Fruit fly (Drosophila melanogaster) whole organism, embryonic: Measurements from ENCODE around the gene CG5096.

Experiments
- ATbp ChIP-seq: fragments of 200-800 bp; sonication (Bioruptor generic); optimal IDR thresholded peaks from 2 replicates; lab custom pipeline; 2017; ENCODE audit warnings: missing biosample characterization, mild to moderate bottlenecking, missing genetic modification characterization, missing genetic modification reagents
- Adf1 ChIP-seq: fragments of 200-800 bp; sonication (Bioruptor generic); IDR thresholded peaks from 2 replicates; pipeline ENCODE4 v1.3.6; 2022; ENCODE audit warnings: missing biosample characterization, missing genetic modification characterization
- Blimp-1 ChIP-seq: fragments of 200-800 bp; sonication (Bioruptor generic); optimal IDR thresholded peaks from 3 replicates; lab custom pipeline; 2018; ENCODE audit warnings: missing biosample characterization, missing genetic modification characterization, mild to moderate bottlenecking, moderate library complexity, missing genetic modification reagents
- CG11560 ChIP-seq: fragments of 200-800 bp; sonication (Bioruptor generic); IDR thresholded peaks from 3 replicates; pipeline ENCODE4 v1.3.6; 2022; ENCODE audit warnings: missing biosample characterization, missing genetic modification characterization
- CG12659 ChIP-seq: fragments of 200-800 bp; sonication (Bioruptor generic); optimal IDR thresholded peaks from 3 replicates; lab custom pipeline; 2017; ENCODE audit warnings: mild to moderate bottlenecking, missing biosample characterization, missing genetic modification reagents, missing genetic modification characterization
- CG12942 ChIP-seq: fragments of 200-800 bp; sonication (Bioruptor generic); optimal IDR thresholded peaks from 3 replicates; lab custom pipeline; 2016; ENCODE audit warnings: missing biosample characterization, missing genetic modification characterization
- CG13287 ChIP-seq: fragments of 200-800 bp; sonication (Bioruptor generic); IDR thresholded peaks from 2 replicates; pipeline ENCODE4 v1.3.6; 2022; ENCODE audit warnings: missing biosample characterization, missing genetic modification characterization; ENCODE audit not compliant: partially characterized antibody
- CG14050 ChIP-seq: fragments of 200-800 bp; sonication (Bioruptor generic); IDR thresholded peaks from 3 replicates; pipeline ENCODE4 v1.3.6; 2022; ENCODE audit warnings: missing biosample characterization, missing genetic modification characterization
- CG14860 ChIP-seq: fragments of 200-800 bp; sonication (Bioruptor generic); IDR thresholded peaks from 3 replicates; pipeline ENCODE4 v1.3.6; 2022; ENCODE audit warnings: missing biosample characterization, missing genetic modification characterization; ENCODE audit not compliant: partially characterized antibody
- CG1647 ChIP-seq: fragments of 200-800 bp; sonication (Bioruptor generic); optimal IDR thresholded peaks from 3 replicates; lab custom pipeline; 2016; ENCODE audit warnings: missing biosample characterization, missing genetic modification characterization
- CG17328 ChIP-seq: fragments of 200-800 bp; sonication (Bioruptor generic); IDR thresholded peaks from 2 replicates; pipeline ENCODE4 v1.3.6; 2022; ENCODE audit warnings: missing biosample characterization, missing genetic modification characterization
- CG3163 ChIP-seq: fragments of 200-800 bp; sonication (Bioruptor generic); optimal IDR thresholded peaks from 3 replicates; lab custom pipeline; 2016; ENCODE audit warnings: missing biosample characterization, missing genetic modification characterization
- CG34224 ChIP-seq: fragments of 200-800 bp; sonication (Bioruptor generic); IDR thresholded peaks from 3 replicates; pipeline ENCODE4 v1.3.6; 2022; ENCODE audit warnings: missing biosample characterization, missing genetic modification characterization; ENCODE audit not compliant: partially characterized antibody
- CG4360 ChIP-seq: fragments of 200-800 bp; sonication (Bioruptor generic); IDR thresholded peaks from 2 replicates; pipeline ENCODE4 v1.3.6; 2022; ENCODE audit warnings: missing biosample characterization, missing genetic modification characterization
- CG4617 ChIP-seq: fragments of 200-800 bp; sonication (Bioruptor generic); optimal IDR thresholded peaks from 3 replicates; lab custom pipeline; 2016; ENCODE audit warnings: missing biosample characterization, missing genetic modification characterization, borderline replicate concordance
- CG4730 ChIP-seq: fragments of 200-800 bp; sonication (Bioruptor generic); IDR thresholded peaks from 2 replicates; pipeline ENCODE4 v1.3.6; 2022; ENCODE audit warnings: missing biosample characterization, missing genetic modification characterization
- CG6683 ChIP-seq: fragments of 200-800 bp; sonication (Bioruptor generic); optimal IDR thresholded peaks from 2 replicates; lab custom pipeline; 2017; ENCODE audit warnings: missing biosample characterization, mild to moderate bottlenecking, missing genetic modification characterization, missing genetic modification reagents
- CG7745 ChIP-seq: fragments of 200-800 bp; sonication (Bioruptor generic); optimal IDR thresholded peaks from 2 replicates; lab custom pipeline; 2018; ENCODE audit warnings: missing biosample characterization, mild to moderate bottlenecking, missing genetic modification characterization, moderate library complexity
- CG7963 ChIP-seq: fragments of 200-800 bp; sonication (Bioruptor generic); IDR thresholded peaks from 3 replicates; pipeline ENCODE4 v1.3.6; 2022; ENCODE audit warnings: missing biosample characterization, missing genetic modification characterization; ENCODE audit not compliant: partially characterized antibody
- CG8290 ChIP-seq, 3 experiments: fragments of 200-800 bp; sonication (Bioruptor generic); optimal IDR thresholded peaks; 2 replicates each; lab custom pipeline; 2016 to 2019; ENCODE audit warnings: missing biosample characterization in 3 of 3, missing genetic modification characterization in 3 of 3, mild to moderate bottlenecking in 2 of 3, moderate library complexity in 1 of 3
- CG8924 ChIP-seq: fragments of 200-800 bp; optimal IDR thresholded peaks from 3 replicates; lab custom pipeline; 2019; ENCODE audit warnings: missing biosample characterization, mild to moderate bottlenecking, missing genetic modification characterization, moderate library complexity
- D ChIP-seq, 2 experiments: fragments of 200-800 bp in 1 of 2; fragments of >200 bp in 1 of 2; sonication (Bioruptor generic) in 1 of 2; optimal IDR thresholded peaks; 2 replicates in 1 of 2; 3 replicates in 1 of 2; lab custom pipeline; 2017; ENCODE audit warnings: mild to moderate bottlenecking in 1 of 2, missing biosample characterization in 1 of 2, missing genetic modification characterization in 1 of 2, missing genetic modification reagents in 1 of 2
- Dfd ChIP-seq, 2 experiments: fragments of >200 bp; optimal IDR thresholded peaks; 2 replicates each; lab custom pipeline; 2017; ENCODE audit warnings: missing biosample characterization in 2 of 2, missing genetic modification characterization in 2 of 2
- Dll ChIP-seq: fragments of 200-800 bp; sonication (Bioruptor generic); IDR thresholded peaks from 4 replicates; pipeline ENCODE4 v1.3.6; 2022; ENCODE audit warnings: missing biosample characterization, missing genetic modification characterization; ENCODE audit not compliant: partially characterized antibody
- Fer1 ChIP-seq: fragments of 200-800 bp; sonication (Bioruptor generic); optimal IDR thresholded peaks from 2 replicates; lab custom pipeline; 2017; ENCODE audit warnings: missing biosample characterization, mild to moderate bottlenecking, missing genetic modification characterization
- Gug ChIP-seq: fragments of 200-800 bp; sonication (Bioruptor generic); IDR thresholded peaks from 4 replicates; pipeline ENCODE4 v1.3.6; 2022; ENCODE audit warnings: missing biosample characterization, missing genetic modification characterization
- Hsf ChIP-seq: fragments of 200-800 bp; sonication (Bioruptor generic); optimal IDR thresholded peaks from 3 replicates; lab custom pipeline; 2016; ENCODE audit warnings: missing biosample characterization, missing genetic modification characterization
- Max ChIP-seq: fragments of 200-800 bp; sonication (Bioruptor generic); optimal IDR thresholded peaks from 2 replicates; lab custom pipeline; 2016; ENCODE audit warnings: missing biosample characterization, mild to moderate bottlenecking, missing genetic modification characterization
- Nf-YC ChIP-seq: fragments of 200-800 bp; optimal IDR thresholded peaks from 3 replicates; lab custom pipeline; 2019; ENCODE audit warnings: missing biosample characterization, mild to moderate bottlenecking, missing genetic modification characterization, moderate library complexity
- NfI ChIP-seq: fragments of 200-800 bp; sonication (Bioruptor generic); optimal IDR thresholded peaks from 3 replicates; lab custom pipeline; 2018; ENCODE audit warnings: missing biosample characterization, mild to moderate bottlenecking, missing genetic modification characterization, moderate library complexity
- Scr ChIP-seq: fragments of 200-800 bp; sonication (Bioruptor generic); IDR thresholded peaks from 2 replicates; pipeline ENCODE4 v1.3.6; 2022; ENCODE audit warnings: missing biosample characterization, missing genetic modification characterization; ENCODE audit not compliant: partially characterized antibody
- al ChIP-seq: fragments of 200-800 bp; sonication (Bioruptor generic); IDR thresholded peaks from 2 replicates; pipeline ENCODE4 v1.3.6; 2022; ENCODE audit warnings: missing biosample characterization, missing genetic modification characterization
- danr ChIP-seq: fragments of 200-800 bp; sonication (Bioruptor generic); IDR thresholded peaks from 2 replicates; pipeline ENCODE4 v1.3.6; 2022; ENCODE audit warnings: missing biosample characterization, missing genetic modification characterization
- dimm ChIP-seq: fragments of 200-800 bp; sonication (Bioruptor generic); IDR thresholded peaks from 2 replicates; pipeline ENCODE4 v1.3.6; 2022; ENCODE audit warnings: missing biosample characterization, missing genetic modification characterization
- ems ChIP-seq: fragments of 200-800 bp; sonication (Bioruptor generic); optimal IDR thresholded peaks from 3 replicates; lab custom pipeline; 2016; ENCODE audit warnings: missing biosample characterization, missing genetic modification characterization
- ftz-f1 ChIP-seq: fragments of 200-800 bp; sonication (Bioruptor generic); optimal IDR thresholded peaks from 2 replicates; lab custom pipeline; 2016; ENCODE audit warnings: missing biosample characterization, missing genetic modification characterization
- mld ChIP-seq: fragments of 200-800 bp; sonication (Bioruptor generic); IDR thresholded peaks from 3 replicates; pipeline ENCODE4 v1.3.6; 2022; ENCODE audit warnings: missing biosample characterization, missing genetic modification characterization; ENCODE audit not compliant: partially characterized antibody
- nmo ChIP-seq: fragments of 200-800 bp; sonication (Bioruptor generic); optimal IDR thresholded peaks from 2 replicates; lab custom pipeline; 2018; ENCODE audit warnings: missing biosample characterization, mild to moderate bottlenecking, missing genetic modification characterization, moderate library complexity
- phol ChIP-seq: fragments of 200-800 bp; sonication (Bioruptor generic); optimal IDR thresholded peaks from 3 replicates; lab custom pipeline; 2018; ENCODE audit warnings: missing biosample characterization, mild to moderate bottlenecking, missing genetic modification characterization, moderate library complexity
- pros ChIP-seq: fragments of 200-800 bp; sonication (Bioruptor generic); optimal IDR thresholded peaks from 3 replicates; lab custom pipeline; 2019; ENCODE audit warnings: missing biosample characterization, mild to moderate bottlenecking, missing genetic modification characterization, moderate library complexity
- salm ChIP-seq: fragments of 200-800 bp; sonication (Bioruptor generic); optimal IDR thresholded peaks from 2 replicates; lab custom pipeline; 2018; ENCODE audit warnings: missing biosample characterization, mild to moderate bottlenecking, missing genetic modification characterization
- sens ChIP-seq: fragments of 200-800 bp; sonication (Bioruptor generic); peaks from one replicate; lab custom pipeline; 2016; ENCODE audit warnings: missing biosample characterization, missing genetic modification characterization
- slou ChIP-seq: fragments of 200-800 bp; sonication (Bioruptor generic); optimal IDR thresholded peaks from 3 replicates; lab custom pipeline; 2016; ENCODE audit warnings: missing biosample characterization, missing genetic modification characterization
- sr ChIP-seq: fragments of 200-800 bp; sonication (Bioruptor generic); IDR thresholded peaks from 3 replicates; pipeline ENCODE4 v1.3.6; 2022; ENCODE audit warnings: missing biosample characterization, missing genetic modification characterization
- stwl ChIP-seq: fragments of 200-800 bp; sonication (Bioruptor generic); optimal IDR thresholded peaks from 3 replicates; lab custom pipeline; 2018; ENCODE audit warnings: missing biosample characterization, mild to moderate bottlenecking, missing genetic modification characterization, moderate library complexity
- tin ChIP-seq: fragments of 200-800 bp; sonication (Bioruptor generic); optimal IDR thresholded peaks from 3 replicates; lab custom pipeline; 2016; ENCODE audit warnings: missing biosample characterization, missing genetic modification characterization
- tna ChIP-seq: fragments of 200-800 bp; sonication (Bioruptor generic); IDR thresholded peaks from 2 replicates; pipeline ENCODE4 v1.3.6; 2022; ENCODE audit warnings: missing biosample characterization, missing genetic modification characterization; ENCODE audit not compliant: partially characterized antibody
- toy ChIP-seq: fragments of 200-800 bp; sonication (Bioruptor generic); IDR thresholded peaks from 2 replicates; pipeline ENCODE4 v1.3.6; 2022; ENCODE audit warnings: missing biosample characterization, missing genetic modification characterization

The CG5096 gene

dm6 chr2L:10405008-10405654 is 23.1 kb downstream of the CG5096 start, which contains the start of the genes CG17768, LSm-4 and Ir31a (continued):
- TF ChIP-seq CG12942 (GFP tag; lab: Kevin White, UChicago) (no peak), CG4360 (GFP tag; lab: Robert Waterston, UW) (no peak), ftz-f1 (GFP tag; lab: Kevin White, UChicago) (no peak), CG8924 (tag; lab: Kevin White, UChicago) (peak; percentile 25), Max (GFP tag; lab: Kevin White, UChicago) (no peak), tna (peak; percentile 45; the same call in 1 of the 2 replicates), toy (GFP tag; lab: Robert Waterston, UW) (no peak), D (optimal IDR thresholded peaks at IDR 0.05; lab: Kevin White, UChicago) (no peak), D (GFP tag; optimal IDR thresholded peaks at IDR 0.05; lab: Kevin White, UChicago) (no peak), CG4730 (no peak), CG11560 (tag; lab: Robert Waterston, UW) (no peak), mld (GFP tag; lab: Robert Waterston, UW) (0 out of 3 replicates have a peak, but pooled peaks have one; percentile 59), sr (GFP tag; lab: Robert Waterston, UW) (no peak), tin (GFP tag; lab: Kevin White, UChicago) (no peak), phol (tag; lab: Kevin White, UChicago) (peak; percentile 11), pros (GFP tag; lab: Kevin White, UChicago) (no peak), CG34224 (GFP tag; lab: Robert Waterston, UW) (peak; percentile 85), ATbp (GFP tag; lab: Kevin White, UChicago) (no peak), CG14050 (no peak), CG6683 (GFP tag; lab: Kevin White, UChicago) (no peak), NfI (GFP tag; lab: Kevin White, UChicago) (no peak), CG14860 (peak; percentile 68), CG7745 (tag; lab: Kevin White, UChicago) (no peak), CG1647 (no peak), CG12659 (peak; percentile 25), Fer1 (GFP tag; lab: Kevin White, UChicago) (no peak), CG7963 (GFP tag; lab: Robert Waterston, UW) (peak; percentile 39; the same call in 1 of the 3 replicates), ems (no peak), stwl (tag; lab: Kevin White, UChicago) (peak; percentile 18), dimm (no peak), Adf1 (GFP tag; lab: Robert Waterston, UW) (no peak), sens (GFP tag; lab: Kevin White, UChicago) (peak; percentile 22), CG17328 (GFP tag; lab: Robert Waterston, UW) (no peak), Hsf (GFP tag; lab: Kevin White, UChicago) (no peak), Scr (peak; percentile 87), Blimp-1 (GFP tag; lab: Kevin White, UChicago) (no peak), al (GFP tag; lab: Robert Waterston, UW) (no peak), Dfd (GFP tag; optimal IDR thresholded peaks at IDR 0.05; lab: Kevin White, UChicago) (no peak), nmo (GFP tag; lab: Kevin White, UChicago) (peak; percentile 2), CG8290 (GFP tag; optimal IDR thresholded peaks at IDR 0.05; lab: Kevin White, UChicago) (peak; percentile 27), CG8290 (tag; optimal IDR thresholded peaks at IDR 0.05; lab: Kevin White, UChicago) (no peak), CG3163 (GFP tag; lab: Kevin White, UChicago) (no peak), Dll (peak; percentile 85), Nf-YC (no peak), CG13287 (GFP tag; lab: Robert Waterston, UW) (peak; percentile 87), slou (GFP tag; lab: Kevin White, UChicago) (no peak), Gug (GFP tag; lab: Robert Waterston, UW) (no peak), danr (GFP tag; lab: Robert Waterston, UW) (no peak), salm (tag; lab: Kevin White, UChicago) (no peak), CG4617 (GFP tag; lab: Kevin White, UChicago) (peak; percentile 40)
